Fruit fly (Drosophila melanogaster) S2 (cell line): Measurements from ENCODE around the gene CG7255.

Experiments
- CG8478 ChIP-seq: fragments of >200 bp; optimal IDR thresholded peaks from 2 replicates; lab custom pipeline; 2018
- CTCF ChIP-seq, 2 experiments: fragments of >200 bp; optimal IDR thresholded peaks; 2 replicates each; lab custom pipeline; 2018

DNA sequence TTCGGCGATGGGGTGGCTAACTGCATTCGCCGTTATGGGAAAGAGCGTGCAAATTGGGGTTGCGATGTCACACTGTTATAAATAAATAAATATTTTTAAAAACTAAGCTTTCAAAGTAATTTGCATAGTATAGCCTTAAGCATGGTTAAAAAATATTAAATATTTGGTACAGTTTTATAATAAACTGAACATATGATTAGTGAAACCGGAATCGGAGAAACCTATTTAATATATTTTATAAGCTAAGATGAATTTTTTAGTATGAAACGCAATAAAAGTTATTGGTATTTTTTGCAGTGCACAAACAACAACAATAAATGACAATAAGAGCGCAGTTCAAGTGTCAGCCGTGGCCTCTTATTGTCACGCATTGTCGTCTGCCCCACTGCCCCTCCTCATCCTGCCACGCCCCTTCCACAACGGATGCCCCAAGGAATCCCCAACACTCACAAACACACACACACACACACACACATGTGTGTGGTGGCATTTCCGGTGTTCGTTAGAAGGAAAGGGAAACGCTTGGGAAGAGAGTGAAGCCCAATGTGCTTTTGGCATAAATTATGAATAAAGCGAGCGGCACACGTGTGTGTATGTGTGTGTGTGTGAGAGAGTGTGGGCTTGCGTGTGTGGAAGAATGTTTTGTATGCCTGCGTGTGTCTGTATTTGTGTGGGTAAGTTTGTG lies 28.4 kb upstream of the CG7255 start:
- no peak for TF ChIP-seq CTCF (optimal IDR thresholded peaks at IDR 0.05; lab: Kevin White, UChicago)
- TF ChIP-seq CG8478 (lab: Kevin White, UChicago) = no peak
